Worm (Caenorhabditis elegans): ENCODE data around the gene cnnm-2.

The cnnm-2 gene

DNA sequence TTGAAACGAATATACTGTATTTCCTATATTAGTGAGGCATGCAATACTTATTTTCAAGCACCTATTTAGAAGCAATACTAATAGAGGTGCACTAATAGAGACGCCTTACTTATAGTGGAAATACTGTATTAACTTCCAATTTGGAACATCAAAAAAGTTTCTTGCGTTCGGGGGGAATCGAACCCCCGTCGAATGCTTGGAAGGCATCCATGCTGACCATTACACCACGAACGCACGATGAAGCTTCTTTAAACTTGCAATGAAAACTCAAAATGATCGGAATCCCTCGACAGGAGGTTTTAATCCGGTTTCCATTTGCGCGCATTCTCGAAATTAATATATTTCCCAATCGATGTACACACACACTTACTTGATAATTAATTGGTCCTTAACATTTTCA, 26.3 kb downstream of the cnnm-2 start (continued):
- TF ChIP-seq mxl-2 (GFP tag; conservative IDR thresholded peaks at IDR 0.05) (no peak), lin-15B (tag; optimal IDR thresholded peaks at IDR 0.05) (no peak), skn-1 (tag; optimal IDR thresholded peaks at IDR 0.05) (no peak), spr-3 (GFP tag; optimal IDR thresholded peaks at IDR 0.05) (no peak), ceh-62 (tag; optimal IDR thresholded peaks at IDR 0.05) (no peak), zfp-2 (tag; optimal IDR thresholded peaks at IDR 0.05) (no peak), T20F7.1 (GFP tag; optimal IDR thresholded peaks at IDR 0.05) (no peak), ztf-11 (tag; optimal IDR thresholded peaks at IDR 0.05) (no peak), ceh-44 (GFP tag; IDR thresholded peaks at IDR 0.05) (no peak), rbr-2 (tag; optimal IDR thresholded peaks at IDR 0.05) (no peak), F10B5.3 (tag; optimal IDR thresholded peaks at IDR 0.05) (no peak), nhr-11 (tag; optimal IDR thresholded peaks at IDR 0.05) (no peak), F49E8.2 (tag; optimal IDR thresholded peaks at IDR 0.05; ENCODE audit: borderline replicate concordance) (no peak), vab-7 (GFP tag; IDR thresholded peaks at IDR 0.05) (peak; percentile 70; the same call in 1 of the 2 replicates), madf-9 (GFP tag; conservative IDR thresholded peaks at IDR 0.05) (peak; percentile 50; the same call in 1 of the 2 replicates), Y105C5A.15 (GFP tag; IDR thresholded peaks at IDR 0.05) (0 out of 2 replicates have a peak, but pooled peaks have one; percentile 68), ceh-32 (tag; optimal IDR thresholded peaks at IDR 0.05; ENCODE audit: poor library complexity) (no peak), nhr-6 (tag; optimal IDR thresholded peaks at IDR 0.05) (no peak), hlh-30 (tag; optimal IDR thresholded peaks at IDR 0.05; ENCODE audit: insufficient read depth) (peak; percentile 15), dve-1 (tag; optimal IDR thresholded peaks at IDR 0.05; ENCODE audit: insufficient read depth) (peak; percentile 35), daf-19 (GFP tag; conservative IDR thresholded peaks at IDR 0.05) (0 out of 2 replicates have a peak, but pooled peaks have one; percentile 33), lin-29 (GFP tag; IDR thresholded peaks at IDR 0.05) (no peak), Y75B8A.6 (GFP tag; IDR thresholded peaks at IDR 0.05) (no peak), nhr-48 (tag; optimal IDR thresholded peaks at IDR 0.05) (peak; percentile 4), snpc-4 (tag; optimal IDR thresholded peaks at IDR 0.05) (no peak), nhr-77 (tag; optimal IDR thresholded peaks at IDR 0.05) (no peak), dmd-8 (GFP tag; IDR thresholded peaks at IDR 0.05) (0 out of 2 replicates have a peak, but pooled peaks have one; percentile 57), pqm-1 (tag; optimal IDR thresholded peaks at IDR 0.05) (no peak), cey-2 (tag; optimal IDR thresholded peaks at IDR 0.05; ENCODE audit: borderline replicate concordance, insufficient read depth) (no peak), unc-130 (GFP tag; optimal IDR thresholded peaks at IDR 0.05) (no peak), lsy-2 (tag; optimal IDR thresholded peaks at IDR 0.05) (no peak), R02D3.7 (tag; optimal IDR thresholded peaks at IDR 0.05) (no peak), ceh-82 (tag; optimal IDR thresholded peaks at IDR 0.05) (no peak), T26A8.4 (GFP tag; IDR thresholded peaks at IDR 0.05) (peak; percentile 54; the same call in 1 of the 2 replicates), dmd-6 (GFP tag; IDR thresholded peaks at IDR 0.05) (no peak; the same call in 1 of the 2 replicates), nhr-111 (GFP tag; optimal IDR thresholded peaks at IDR 0.05) (no peak), ama-1 (optimal IDR thresholded peaks at IDR 0.05) (no peak), hif-1 (tag; optimal IDR thresholded peaks at IDR 0.05) (no peak), fkh-10 (GFP tag; optimal IDR thresholded peaks at IDR 0.05) (no peak), aha-1 (tag) (peak; percentile 72), dmd-9 (GFP tag; IDR thresholded peaks at IDR 0.05) (no peak), arid-1 (GFP tag; conservative IDR thresholded peaks at IDR 0.05) (no peak; the same call in none of the 2 replicates), fos-1 (tag; optimal IDR thresholded peaks at IDR 0.05) (no peak), Y5F2A.4 (GFP tag; optimal IDR thresholded peaks at IDR 0.05) (no peak), nhr-76 (tag; optimal IDR thresholded peaks at IDR 0.05) (no peak), zfp-3 (GFP tag; conservative IDR thresholded peaks at IDR 0.05) (no peak), nhr-102 (tag; optimal IDR thresholded peaks at IDR 0.05) (peak; percentile 8), ctbp-1 (GFP tag; IDR thresholded peaks at IDR 0.05) (0 out of 2 replicates have a peak, but pooled peaks have one; percentile 32), ZK546.5 (tag; optimal IDR thresholded peaks at IDR 0.05) (no peak), daf-16 (GFP tag; optimal IDR thresholded peaks at IDR 0.05) (peak in 1 of 2 experiments; percentile 70), daf-16 (tag; optimal IDR thresholded peaks at IDR 0.05) (peak; percentile 15), gei-8 (GFP tag; optimal IDR thresholded peaks at IDR 0.05) (no peak)

Measured in whole organism, L4 larva.